Worm (Caenorhabditis elegans) whole organism, L2 larva: ENCODE data around the gene gcy-9.
A peak's percentile ranks its signal among the peaks of the same experiment; 100 is the strongest.

Source experiments
- C34F6.9 ChIP-seq: fragments of 150-350 bp; optimal IDR thresholded peaks from 2 replicates; lab custom pipeline; 2014; ENCODE audit warnings: missing biosample characterization, missing genetic modification characterization
- F13H6.1 ChIP-seq: sonication (generic microtip); optimal IDR thresholded peaks from 2 replicates; lab custom pipeline; 2016; ENCODE audit warnings: missing genetic modification characterization, missing compliant biosample characterization
- Y55F3AM.14 ChIP-seq: fragments of 200-800 bp; sonication (Bioruptor generic); optimal IDR thresholded peaks from 2 replicates; lab custom pipeline; 2018; ENCODE audit warnings: mild to moderate bottlenecking, missing genetic modification characterization, missing compliant biosample characterization
- ZK546.5 ChIP-seq: sonication (generic microtip); optimal IDR thresholded peaks from 2 replicates; lab custom pipeline; 2017; ENCODE audit warnings: missing biosample characterization, missing genetic modification characterization
- alr-1 ChIP-seq: fragments of 150-350 bp; optimal IDR thresholded peaks from 2 replicates; lab custom pipeline; 2014; ENCODE audit warnings: missing biosample characterization, missing genetic modification characterization
- aly-2 ChIP-seq: fragments of 150-350 bp; optimal IDR thresholded peaks from 2 replicates; lab custom pipeline; 2014; ENCODE audit warnings: missing biosample characterization, missing genetic modification characterization
- ama-1 ChIP-seq: fragments of 150-350 bp; optimal IDR thresholded peaks from 2 replicates; lab custom pipeline; 2018; ENCODE audit warnings: inconsistent platforms
- blmp-1 ChIP-seq: sonication (generic microtip); optimal IDR thresholded peaks from 2 replicates; lab custom pipeline; 2017; ENCODE audit warnings: missing genetic modification characterization, mild to moderate bottlenecking, missing compliant biosample characterization, antibody characterized with exemption, moderate library complexity; ENCODE audit not compliant: insufficient read depth
- ceh-16 ChIP-seq: fragments of 150-350 bp; optimal IDR thresholded peaks from 2 replicates; lab custom pipeline; 2014; ENCODE audit warnings: missing biosample characterization, missing genetic modification characterization
- ceh-82 ChIP-seq: fragments of 150-350 bp; optimal IDR thresholded peaks from 2 replicates; lab custom pipeline; 2014; ENCODE audit warnings: missing biosample characterization, missing genetic modification characterization
- crh-2 ChIP-seq: sonication (generic microtip); optimal IDR thresholded peaks from 2 replicates; lab custom pipeline; 2017; ENCODE audit warnings: missing biosample characterization, missing genetic modification characterization
- dmd-4 ChIP-seq: sonication (generic microtip); optimal IDR thresholded peaks from 2 replicates; lab custom pipeline; 2017; ENCODE audit warnings: missing biosample characterization, missing genetic modification characterization
- elt-1 ChIP-seq: fragments of 150-350 bp; optimal IDR thresholded peaks from 2 replicates; lab custom pipeline; 2014; ENCODE audit warnings: missing biosample characterization, missing genetic modification characterization
- elt-3 ChIP-seq: sonication (generic microtip); optimal IDR thresholded peaks from 2 replicates; lab custom pipeline; 2017; ENCODE audit warnings: missing biosample characterization, missing genetic modification characterization
- fos-1 ChIP-seq: fragments of 150-350 bp; optimal IDR thresholded peaks from 2 replicates; lab custom pipeline; 2014; ENCODE audit warnings: missing biosample characterization, missing genetic modification characterization
- lin-11 ChIP-seq: fragments of 150-350 bp; sonication (generic microtip); optimal IDR thresholded peaks from 2 replicates; lab custom pipeline; 2014; ENCODE audit warnings: missing biosample characterization, missing genetic modification characterization, inconsistent platforms, mixed read lengths
- lsy-2 ChIP-seq, 2 experiments: fragments of 150-350 bp in 1 of 2; sonication (generic microtip) in 1 of 2; optimal IDR thresholded peaks; 2 replicates each; lab custom pipeline; 2014 to 2017; ENCODE audit warnings: missing biosample characterization in 2 of 2, missing genetic modification characterization in 2 of 2
- mab-5 ChIP-seq: fragments of 150-350 bp; optimal IDR thresholded peaks from 2 replicates; lab custom pipeline; 2014; ENCODE audit warnings: missing biosample characterization, missing genetic modification characterization
- mbf-1 ChIP-seq: sonication (generic microtip); optimal IDR thresholded peaks from 2 replicates; lab custom pipeline; 2017; ENCODE audit warnings: missing biosample characterization, missing genetic modification characterization
- mdl-1 ChIP-seq, 2 experiments: fragments of 150-350 bp in 1 of 2; sonication (generic microtip) in 1 of 2; optimal IDR thresholded peaks; 2 replicates each; lab custom pipeline; 2017; ENCODE audit warnings: missing biosample characterization in 2 of 2, missing genetic modification characterization in 2 of 2
- nhr-10 ChIP-seq: sonication (generic microtip); optimal IDR thresholded peaks from 2 replicates; lab custom pipeline; 2017; ENCODE audit warnings: missing biosample characterization, missing genetic modification characterization
- nhr-11 ChIP-seq: fragments of 150-350 bp; optimal IDR thresholded peaks from 2 replicates; lab custom pipeline; 2014; ENCODE audit warnings: missing biosample characterization, missing genetic modification characterization
- nhr-12 ChIP-seq: fragments of 150-350 bp; optimal IDR thresholded peaks from 2 replicates; lab custom pipeline; 2014; ENCODE audit warnings: missing biosample characterization, missing genetic modification characterization
- nhr-129 ChIP-seq: fragments of 150-350 bp; optimal IDR thresholded peaks from 2 replicates; lab custom pipeline; 2014; ENCODE audit warnings: missing biosample characterization, missing genetic modification characterization
- nhr-21 ChIP-seq: fragments of 150-350 bp; optimal IDR thresholded peaks from 2 replicates; lab custom pipeline; 2014; ENCODE audit warnings: missing biosample characterization, missing genetic modification characterization
- nhr-23 ChIP-seq: fragments of 150-350 bp; optimal IDR thresholded peaks from 2 replicates; lab custom pipeline; 2014; ENCODE audit warnings: missing biosample characterization, missing genetic modification reagents, missing genetic modification characterization
- nhr-237 ChIP-seq: fragments of 150-350 bp; optimal IDR thresholded peaks from 2 replicates; lab custom pipeline; 2014; ENCODE audit warnings: missing biosample characterization, missing genetic modification characterization
- nhr-25 ChIP-seq: fragments of 150-350 bp; sonication (generic microtip); optimal IDR thresholded peaks from 3 replicates; lab custom pipeline; 2014; ENCODE audit warnings: missing biosample characterization, missing genetic modification characterization
- nhr-6 ChIP-seq: fragments of 150-350 bp; optimal IDR thresholded peaks from 2 replicates; lab custom pipeline; 2014; ENCODE audit warnings: missing biosample characterization, missing genetic modification characterization
- nhr-77 ChIP-seq: fragments of 150-350 bp; optimal IDR thresholded peaks from 2 replicates; lab custom pipeline; 2014; ENCODE audit warnings: missing biosample characterization, missing genetic modification characterization
- peb-1 ChIP-seq: fragments of 150-350 bp; optimal IDR thresholded peaks from 2 replicates; lab custom pipeline; 2014; ENCODE audit warnings: missing biosample characterization, missing genetic modification characterization
- skn-1 ChIP-seq: sonication (generic microtip); optimal IDR thresholded peaks from 2 replicates; lab custom pipeline; 2017; ENCODE audit warnings: missing biosample characterization, missing genetic modification characterization
- sma-3 ChIP-seq: sonication (generic microtip); optimal IDR thresholded peaks from 2 replicates; lab custom pipeline; 2016; ENCODE audit warnings: missing genetic modification reagents, missing genetic modification characterization, missing compliant biosample characterization
- sma-9 ChIP-seq, 2 experiments: fragments of 150-350 bp in 1 of 2; sonication (generic microtip) in 1 of 2; optimal IDR thresholded peaks; 2 replicates each; lab custom pipeline; 2014 to 2016; ENCODE audit warnings: missing genetic modification characterization in 2 of 2, mild to moderate bottlenecking in 1 of 2, missing biosample characterization in 1 of 2, missing compliant biosample characterization in 1 of 2, missing genetic modification reagents in 1 of 2, moderate library complexity in 1 of 2
- snpc-4 ChIP-seq: fragments of 150-350 bp; optimal IDR thresholded peaks from 2 replicates; lab custom pipeline; 2014; ENCODE audit warnings: missing biosample characterization, missing genetic modification characterization
- unc-39 ChIP-seq: fragments of 150-350 bp; optimal IDR thresholded peaks from 2 replicates; lab custom pipeline; 2014; ENCODE audit warnings: missing biosample characterization, missing genetic modification characterization
- unc-55 ChIP-seq: fragments of 150-350 bp; sonication (generic microtip); optimal IDR thresholded peaks from 3 replicates; lab custom pipeline; 2014; ENCODE audit warnings: missing biosample characterization, missing genetic modification reagents, missing genetic modification characterization
- unc-62 ChIP-seq: fragments of 150-350 bp; optimal IDR thresholded peaks from 2 replicates; lab custom pipeline; 2014; ENCODE audit warnings: missing biosample characterization, missing genetic modification reagents, missing genetic modification characterization
- zag-1 ChIP-seq: fragments of 150-350 bp; optimal IDR thresholded peaks from 2 replicates; lab custom pipeline; 2014; ENCODE audit warnings: missing biosample characterization, missing genetic modification characterization
- ztf-1 ChIP-seq: fragments of 200-800 bp; sonication (Bioruptor generic); conservative IDR thresholded peaks from 2 replicates; pipeline ENCODE4 v1.3.6; 2022; ENCODE audit warnings: missing genetic modification characterization, missing compliant biosample characterization
- ztf-11 ChIP-seq: sonication (generic microtip); optimal IDR thresholded peaks from 2 replicates; lab custom pipeline; 2017; ENCODE audit warnings: missing biosample characterization, missing genetic modification characterization
- ztf-4 ChIP-seq: fragments of 150-350 bp; optimal IDR thresholded peaks from 2 replicates; lab custom pipeline; 2014; ENCODE audit warnings: missing biosample characterization, missing genetic modification characterization

gcy-9 gene

ce11 chrX:11310285-11310838, 27.3 kb downstream of the gcy-9 start, which contains the start of gene F08G12.5:
Gene F08G12.5 (minus strand): TSS chrX:11310285.
- TF ChIP-seq nhr-237 (tag; lab: Kevin White, UChicago) (no peak), C34F6.9 (tag; lab: Kevin White, UChicago) (peak; percentile 10), sma-9 (GFP tag; optimal IDR thresholded peaks at IDR 0.05; lab: Kevin White, UChicago) (peak; percentile 4), sma-9 (tag; optimal IDR thresholded peaks at IDR 0.05; lab: Kevin White, UChicago) (no peak)

ce11 chrX:11307056-11307455, 30.6 kb downstream of the gcy-9 start, which contains the start of gene vhl-1:
Gene vhl-1 (plus strand): TSS chrX:11307356.
- TF ChIP-seq nhr-129 (tag; lab: Kevin White, UChicago) (no peak), unc-62 (GFP tag; lab: Kevin White, UChicago) (no peak), ama-1 (no peak), nhr-25 (tag; lab: Kevin White, UChicago) (no peak), dmd-4 (tag; lab: Kevin White, UChicago) (no peak), ceh-82 (no peak), ztf-11 (tag; lab: Kevin White, UChicago) (no peak), ceh-16 (tag; lab: Kevin White, UChicago) (no peak), crh-2 (tag; lab: Kevin White, UChicago) (no peak), elt-3 (tag; lab: Kevin White, UChicago) (no peak), fos-1 (tag; lab: Kevin White, UChicago) (no peak), nhr-11 (no peak), C34F6.9 (tag; lab: Kevin White, UChicago) (no peak), ztf-4 (tag; lab: Kevin White, UChicago) (no peak), blmp-1 (tag; lab: Kevin White, UChicago) (no peak), mdl-1 (tag; optimal IDR thresholded peaks at IDR 0.05; lab: Kevin White, UChicago) (no peak), sma-3 (GFP tag; lab: Kevin White, UChicago) (no peak), snpc-4 (tag; lab: Kevin White, UChicago) (no peak), nhr-10 (tag; lab: Kevin White, UChicago) (no peak)

- TF ChIP-seq lin-11 (tag; lab: Kevin White, UChicago) (no peak), blmp-1 (tag; lab: Kevin White, UChicago) (no peak), zag-1 (tag; lab: Kevin White, UChicago) (no peak), skn-1 (no peak), ama-1 (no peak), unc-62 (GFP tag; lab: Kevin White, UChicago) (no peak), nhr-129 (tag; lab: Kevin White, UChicago) (no peak), ztf-4 (tag; lab: Kevin White, UChicago) (no peak), mbf-1 (no peak), snpc-4 (tag; lab: Kevin White, UChicago) (no peak), sma-3 (GFP tag; lab: Kevin White, UChicago) (no peak), ZK546.5 (tag; lab: Kevin White, UChicago) (no peak), lsy-2 (tag; optimal IDR thresholded peaks at IDR 0.05; lab: Kevin White, UChicago) (no peak), unc-39 (tag; lab: Kevin White, UChicago) (no peak), elt-1 (tag; lab: Kevin White, UChicago) (no peak), fos-1 (tag; lab: Kevin White, UChicago) (no peak), Y55F3AM.14 (no peak), F13H6.1 (tag; lab: Kevin White, UChicago) (no peak), ztf-1 (GFP tag; lab: Robert Waterston, UW) (no peak), crh-2 (tag; lab: Kevin White, UChicago) (no peak)
These were observed 31.9 kb downstream of the gcy-9 start, which contains the start of gene F08G12.1 for ce11 chrX:11305773-11306172. Gene F08G12.1 (minus strand): TSS chrX:11305873.

ce11 chrX:11299642-11300307, 37.9 kb downstream of the gcy-9 start, which contains the start of the genes snrp-40.1 and F08G12.3:
Gene snrp-40.1 (minus strand): TSS chrX:11299784.
Gene F08G12.3 (plus strand): TSS chrX:11300257.
- no peak for TF ChIP-seq ama-1
- no peak for TF ChIP-seq nhr-10 (tag; lab: Kevin White, UChicago)
- TF ChIP-seq fos-1 (tag; lab: Kevin White, UChicago): peak; percentile 86
- TF ChIP-seq elt-1 (tag; lab: Kevin White, UChicago): no peak
- TF ChIP-seq ZK546.5 (tag; lab: Kevin White, UChicago): no peak
- no peak for TF ChIP-seq aly-2 (tag; lab: Kevin White, UChicago)
- no peak for TF ChIP-seq alr-1 (tag; lab: Kevin White, UChicago)
- TF ChIP-seq unc-39 (tag; lab: Kevin White, UChicago): no peak
- peak; percentile 59 for TF ChIP-seq sma-3 (GFP tag; lab: Kevin White, UChicago)
- peak; percentile 59 for TF ChIP-seq ztf-4 (tag; lab: Kevin White, UChicago)
- TF ChIP-seq unc-55: peak; percentile 87
- TF ChIP-seq crh-2 (tag; lab: Kevin White, UChicago): peak; percentile 89
- TF ChIP-seq nhr-6 (tag; lab: Kevin White, UChicago): peak; percentile 18
- no peak for TF ChIP-seq nhr-23 (tag; lab: Kevin White, UChicago)
- TF ChIP-seq nhr-129 (tag; lab: Kevin White, UChicago): peak; percentile 90
- no peak for TF ChIP-seq ztf-11 (tag; lab: Kevin White, UChicago)
- TF ChIP-seq dmd-4 (tag; lab: Kevin White, UChicago): no peak
- no peak for TF ChIP-seq nhr-12
- peak; percentile 37 for TF ChIP-seq nhr-21 (tag; lab: Kevin White, UChicago)
- TF ChIP-seq ztf-1 (GFP tag; lab: Robert Waterston, UW): no peak
- peak; percentile 87 for TF ChIP-seq peb-1
- no peak for TF ChIP-seq skn-1
- peak; percentile 31 for TF ChIP-seq Y55F3AM.14
- no peak for TF ChIP-seq blmp-1 (tag; lab: Kevin White, UChicago)
- TF ChIP-seq mab-5 (tag; lab: Kevin White, UChicago): peak; percentile 59
- TF ChIP-seq nhr-25 (tag; lab: Kevin White, UChicago): peak; percentile 78
- no peak for TF ChIP-seq nhr-77 (tag; lab: Kevin White, UChicago)
